Worm (Caenorhabditis elegans) whole organism, L1 larva: Measurements from ENCODE around the gene W07E6.5.

Experiments used
- alr-1 ChIP-seq: fragments of 200-800 bp; sonication (Bioruptor generic); optimal IDR thresholded peaks from 2 replicates; lab custom pipeline; 2018; ENCODE audit warnings: borderline replicate concordance, mild to moderate bottlenecking, missing genetic modification characterization, missing compliant biosample characterization
- ceh-63 ChIP-seq: fragments of 200-800 bp; sonication (Bioruptor generic); optimal IDR thresholded peaks from 2 replicates; lab custom pipeline; 2018; ENCODE audit warnings: mild to moderate bottlenecking, missing genetic modification characterization, missing compliant biosample characterization
- elt-3 ChIP-seq, 6 experiments: fragments of 150-350 bp in 1 of 6; sonication (generic microtip); optimal IDR thresholded peaks; 2 replicates each; lab custom pipeline; 2017 to 2018; ENCODE audit warnings: missing biosample characterization in 6 of 6, missing genetic modification characterization in 6 of 6, inconsistent platforms in 1 of 6
- irx-1 ChIP-seq: sonication (generic microtip); optimal IDR thresholded peaks from 2 replicates; lab custom pipeline; 2016; ENCODE audit warnings: missing genetic modification characterization, missing compliant biosample characterization
- lin-13 ChIP-seq: fragments of 150-350 bp; optimal IDR thresholded peaks from 2 replicates; lab custom pipeline; 2014; ENCODE audit warnings: missing biosample characterization, missing genetic modification reagents, missing genetic modification characterization
- mdl-1 ChIP-seq, 2 experiments: fragments of 150-350 bp; optimal IDR thresholded peaks; 2 replicates each; lab custom pipeline; 2014 to 2017; ENCODE audit warnings: missing biosample characterization in 2 of 2, missing genetic modification characterization in 2 of 2, inconsistent platforms in 1 of 2
- mep-1 ChIP-seq: fragments of 150-350 bp; optimal IDR thresholded peaks from 2 replicates; lab custom pipeline; 2014; ENCODE audit warnings: missing biosample characterization, missing genetic modification characterization
- nhr-11 ChIP-seq: fragments of 150-350 bp; optimal IDR thresholded peaks from 2 replicates; lab custom pipeline; 2014; ENCODE audit warnings: missing biosample characterization, missing genetic modification characterization
- sup-37 ChIP-seq: fragments of 200-800 bp; sonication (Bioruptor generic); optimal IDR thresholded peaks from 2 replicates; lab custom pipeline; 2018; ENCODE audit warnings: mild to moderate bottlenecking, missing genetic modification characterization, missing compliant biosample characterization
- zag-1 ChIP-seq: fragments of 150-350 bp; optimal IDR thresholded peaks from 2 replicates; lab custom pipeline; 2014; ENCODE audit warnings: missing biosample characterization, missing genetic modification characterization

DNA sequence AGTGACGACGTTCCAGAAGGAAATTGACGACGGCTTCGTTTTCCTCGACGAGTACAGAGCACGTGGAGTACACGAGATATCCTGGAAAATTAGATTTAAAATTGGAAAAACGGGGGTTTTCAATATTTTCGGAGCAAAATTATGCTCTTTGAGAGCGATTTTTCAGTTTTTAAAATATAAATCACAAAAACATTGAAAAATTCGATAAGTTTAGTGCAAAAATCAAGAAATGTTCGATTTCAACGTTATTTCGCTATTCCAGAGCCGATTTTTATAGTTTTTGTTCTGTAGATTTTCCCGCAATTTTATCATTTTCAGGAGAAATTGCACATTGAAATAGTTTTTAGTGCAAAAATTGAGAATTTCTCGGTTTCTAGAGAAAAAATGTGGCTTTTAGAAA lies at the start of gene W07E6.5:
- TF ChIP-seq nhr-11 (tag; lab: Kevin White, UChicago) (no peak), zag-1 (tag; lab: Kevin White, UChicago) (no peak), elt-3 (tag; optimal IDR thresholded peaks at IDR 0.05; lab: Kevin White, UChicago) (no peak), alr-1 (tag; lab: Kevin White, UChicago) (no peak), sup-37 (GFP tag; lab: Kevin White, UChicago) (no peak), mep-1 (tag; lab: Kevin White, UChicago) (no peak), lin-13 (GFP tag; lab: Kevin White, UChicago) (no peak), ceh-63 (GFP tag; lab: Kevin White, UChicago) (no peak), irx-1 (tag; lab: Kevin White, UChicago) (no peak), mdl-1 (tag; optimal IDR thresholded peaks at IDR 0.05; lab: Kevin White, UChicago) (no peak)
